Worm (Caenorhabditis elegans) whole organism, late embryonic: ENCODE data around the gene pap-2.
A peak's percentile ranks its signal among the peaks of the same experiment; 100 is the strongest.

Experiments used
- C08G9.2 ChIP-seq: sonication (generic microtip); optimal IDR thresholded peaks from 2 replicates; lab custom pipeline; 2016; ENCODE audit warnings: mild to moderate bottlenecking, missing genetic modification characterization, moderate library complexity, missing compliant biosample characterization
- C38D4.7 ChIP-seq: fragments of 200-800 bp; sonication (Bioruptor generic); optimal IDR thresholded peaks from 2 replicates; lab custom pipeline; 2018; ENCODE audit warnings: mild to moderate bottlenecking, missing genetic modification characterization, moderate library complexity, missing compliant biosample characterization
- F13H6.1 ChIP-seq: sonication (generic microtip); optimal IDR thresholded peaks from 2 replicates; lab custom pipeline; 2016; ENCODE audit warnings: missing genetic modification characterization, missing compliant biosample characterization
- K02D7.2 ChIP-seq: sonication (generic microtip); optimal IDR thresholded peaks from 2 replicates; lab custom pipeline; 2017; ENCODE audit warnings: mild to moderate bottlenecking, missing genetic modification characterization, missing compliant biosample characterization
- K09A11.1 ChIP-seq: sonication (generic microtip); optimal IDR thresholded peaks from 2 replicates; lab custom pipeline; 2017; ENCODE audit warnings: antibody characterized with exemption, mild to moderate bottlenecking, missing genetic modification characterization, missing compliant biosample characterization; ENCODE audit not compliant: insufficient read depth
- T23F11.4 ChIP-seq: fragments of 200-800 bp; sonication (Bioruptor generic); optimal IDR thresholded peaks from 2 replicates; lab custom pipeline; 2018; ENCODE audit warnings: mild to moderate bottlenecking, missing genetic modification characterization, missing compliant biosample characterization
- ama-1 ChIP-seq: fragments of 150-350 bp; optimal IDR thresholded peaks from 2 replicates; lab custom pipeline; 2014
- ceh-14 ChIP-seq: sonication (generic microtip); optimal IDR thresholded peaks from 2 replicates; lab custom pipeline; 2016; ENCODE audit warnings: missing genotype, missing genetic modification characterization, missing compliant biosample characterization
- ceh-18 ChIP-seq: sonication (generic microtip); optimal IDR thresholded peaks from 2 replicates; lab custom pipeline; 2016; ENCODE audit warnings: missing genetic modification characterization, missing compliant biosample characterization
- ceh-19 ChIP-seq: fragments of 200-800 bp; sonication (Bioruptor generic); optimal IDR thresholded peaks from 2 replicates; lab custom pipeline; 2018; ENCODE audit warnings: mild to moderate bottlenecking, missing genetic modification characterization, missing compliant biosample characterization
- ceh-2 ChIP-seq: sonication (generic microtip); optimal IDR thresholded peaks from 2 replicates; lab custom pipeline; 2016; ENCODE audit warnings: missing genotype, missing genetic modification characterization, missing compliant biosample characterization
- ceh-22 ChIP-seq: sonication (generic microtip); optimal IDR thresholded peaks from 2 replicates; lab custom pipeline; 2017; ENCODE audit warnings: missing biosample characterization, missing genetic modification characterization
- ceh-30 ChIP-seq: fragments of 150-350 bp; optimal IDR thresholded peaks from 2 replicates; lab custom pipeline; 2014; ENCODE audit warnings: missing biosample characterization, missing genetic modification characterization
- ceh-45 ChIP-seq: fragments of 200-800 bp; sonication (Bioruptor generic); IDR thresholded peaks from 2 replicates; pipeline ENCODE4 v1.3.6; 2022; ENCODE audit warnings: missing genetic modification reagents, missing genetic modification characterization, missing compliant biosample characterization
- ceh-48 ChIP-seq: sonication (generic microtip); optimal IDR thresholded peaks from 2 replicates; lab custom pipeline; 2016; ENCODE audit warnings: missing genetic modification characterization, inconsistent platforms, missing compliant biosample characterization
- ceh-6 ChIP-seq: fragments of 200-800 bp; sonication (Bioruptor generic); optimal IDR thresholded peaks from 2 replicates; lab custom pipeline; 2018; ENCODE audit warnings: mild to moderate bottlenecking, missing genetic modification characterization, missing compliant biosample characterization
- che-1 ChIP-seq: sonication (generic microtip); optimal IDR thresholded peaks from 2 replicates; lab custom pipeline; 2016; ENCODE audit warnings: mild to moderate bottlenecking, missing genetic modification characterization, missing compliant biosample characterization
- dmd-4 ChIP-seq: sonication (generic microtip); optimal IDR thresholded peaks from 2 replicates; lab custom pipeline; 2016; ENCODE audit warnings: borderline replicate concordance, missing genetic modification characterization, missing compliant biosample characterization
- dve-1 ChIP-seq: sonication (generic microtip); optimal IDR thresholded peaks from 2 replicates; lab custom pipeline; 2017; ENCODE audit warnings: antibody characterized with exemption, mild to moderate bottlenecking, missing genetic modification characterization, missing compliant biosample characterization
- ets-4 ChIP-seq: sonication (generic microtip); optimal IDR thresholded peaks from 2 replicates; lab custom pipeline; 2016; ENCODE audit warnings: missing genetic modification characterization, missing compliant biosample characterization
- eyg-1 ChIP-seq: sonication (generic microtip); optimal IDR thresholded peaks from 2 replicates; lab custom pipeline; 2016; ENCODE audit warnings: missing genotype, missing genetic modification characterization, missing compliant biosample characterization
- fax-1 ChIP-seq: sonication (generic microtip); optimal IDR thresholded peaks from 2 replicates; lab custom pipeline; 2016; ENCODE audit warnings: missing genotype, missing genetic modification characterization, missing compliant biosample characterization
- fkh-6 ChIP-seq: sonication (generic microtip); optimal IDR thresholded peaks from 2 replicates; lab custom pipeline; 2016; ENCODE audit warnings: missing genetic modification characterization, missing compliant biosample characterization
- hlh-13 ChIP-seq: fragments of 200-800 bp; sonication (Bioruptor generic); optimal IDR thresholded peaks from 2 replicates; lab custom pipeline; 2018; ENCODE audit warnings: mild to moderate bottlenecking, missing genetic modification characterization, missing compliant biosample characterization
- hlh-30 ChIP-seq: sonication (generic microtip); optimal IDR thresholded peaks from 2 replicates; lab custom pipeline; 2017; ENCODE audit warnings: antibody characterized with exemption, missing genetic modification characterization, missing compliant biosample characterization; ENCODE audit not compliant: insufficient read depth
- hlh-8 ChIP-seq: sonication (generic microtip); optimal IDR thresholded peaks from 2 replicates; lab custom pipeline; 2016; ENCODE audit warnings: missing genotype, missing genetic modification characterization, missing compliant biosample characterization
- lim-6 ChIP-seq: sonication (generic microtip); optimal IDR thresholded peaks from 2 replicates; lab custom pipeline; 2016; ENCODE audit warnings: missing genetic modification characterization, missing compliant biosample characterization
- nhr-11 ChIP-seq: fragments of 150-350 bp; optimal IDR thresholded peaks from 2 replicates; lab custom pipeline; 2014; ENCODE audit warnings: missing biosample characterization, missing genetic modification characterization
- nhr-232 ChIP-seq: sonication (generic microtip); optimal IDR thresholded peaks from 2 replicates; lab custom pipeline; 2016; ENCODE audit warnings: missing genetic modification characterization, missing compliant biosample characterization
- odd-2 ChIP-seq: sonication (generic microtip); optimal IDR thresholded peaks from 2 replicates; lab custom pipeline; 2017; ENCODE audit warnings: antibody characterized with exemption, mild to moderate bottlenecking, missing genetic modification characterization, missing compliant biosample characterization
- pag-3 ChIP-seq: sonication (generic microtip); optimal IDR thresholded peaks from 2 replicates; lab custom pipeline; 2016; ENCODE audit warnings: missing compliant biosample characterization, missing genetic modification characterization, borderline replicate concordance
- pat-9 ChIP-seq: fragments of 200-800 bp; sonication (Bioruptor generic); optimal IDR thresholded peaks from 2 replicates; lab custom pipeline; 2018; ENCODE audit warnings: mild to moderate bottlenecking, missing genetic modification characterization, moderate library complexity, missing compliant biosample characterization
- pax-1 ChIP-seq: fragments of 150-350 bp; optimal IDR thresholded peaks from 2 replicates; lab custom pipeline; 2014; ENCODE audit warnings: missing biosample characterization, missing genetic modification characterization
- pha-2 ChIP-seq: sonication (generic microtip); optimal IDR thresholded peaks from 2 replicates; lab custom pipeline; 2017; ENCODE audit warnings: mild to moderate bottlenecking, missing genetic modification characterization, missing compliant biosample characterization
- pha-4 ChIP-seq: fragments of 150-350 bp; optimal IDR thresholded peaks from 2 replicates; lab custom pipeline; 2018; ENCODE audit warnings: missing biosample characterization, missing genetic modification reagents, missing genetic modification characterization
- ref-2 ChIP-seq: sonication (generic microtip); optimal IDR thresholded peaks from 2 replicates; lab custom pipeline; 2016; ENCODE audit warnings: missing genetic modification characterization, missing compliant biosample characterization
- sdc-2 ChIP-seq: sonication (generic microtip); optimal IDR thresholded peaks from 2 replicates; lab custom pipeline; 2016; ENCODE audit warnings: missing genotype, missing genetic modification characterization, missing compliant biosample characterization
- sox-4 ChIP-seq: sonication (generic microtip); optimal IDR thresholded peaks from 2 replicates; lab custom pipeline; 2017; ENCODE audit warnings: mild to moderate bottlenecking, missing genetic modification characterization, inconsistent platforms, missing compliant biosample characterization
- syd-9 ChIP-seq: sonication (generic microtip); optimal IDR thresholded peaks from 2 replicates; lab custom pipeline; 2016; ENCODE audit warnings: mild to moderate bottlenecking, missing genetic modification characterization, moderate library complexity, missing compliant biosample characterization
- tbx-2 ChIP-seq: sonication (generic microtip); optimal IDR thresholded peaks from 2 replicates; lab custom pipeline; 2016; ENCODE audit warnings: missing genetic modification characterization, missing compliant biosample characterization
- tbx-7 ChIP-seq: sonication (generic microtip); optimal IDR thresholded peaks from 2 replicates; lab custom pipeline; 2016; ENCODE audit warnings: missing genotype, missing genetic modification characterization, missing compliant biosample characterization
- unc-42 ChIP-seq: sonication (generic microtip); optimal IDR thresholded peaks from 2 replicates; lab custom pipeline; 2016; ENCODE audit warnings: missing genotype, missing genetic modification characterization, missing compliant biosample characterization
- unc-55 ChIP-seq: sonication (generic microtip); optimal IDR thresholded peaks from 2 replicates; lab custom pipeline; 2017; ENCODE audit warnings: missing biosample characterization, missing genetic modification reagents, missing genetic modification characterization
- unc-86 ChIP-seq: sonication (generic microtip); optimal IDR thresholded peaks from 2 replicates; lab custom pipeline; 2016; ENCODE audit warnings: missing genetic modification characterization, missing compliant biosample characterization

pap-2 gene

DNA sequence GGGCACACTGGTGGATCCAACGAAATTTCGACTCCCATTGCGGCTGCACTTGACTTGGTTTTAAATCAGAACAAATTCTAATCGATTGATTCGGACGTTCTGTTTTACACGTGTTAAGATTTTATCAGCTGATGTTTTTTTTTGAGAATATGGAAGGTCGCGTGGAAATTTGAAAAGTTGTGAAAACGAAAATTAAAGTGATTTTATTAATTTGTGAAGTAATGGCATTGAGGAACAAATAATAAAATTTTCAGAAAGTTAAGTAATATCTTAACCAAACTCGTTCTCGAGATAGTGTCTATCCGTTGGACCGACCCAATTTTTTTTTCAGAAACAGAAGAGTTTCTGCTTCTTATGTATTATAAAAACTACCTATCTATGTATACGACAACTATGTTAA, 42.5 kb upstream of the pap-2 start, which contains the start of gene ZK1307.4:
Gene ZK1307.4 (minus strand): TSS at position 101 of the 400 bp plus-strand sequence.
- TF ChIP-seq F13H6.1 (tag; lab: Kevin White, UChicago) (no peak), pha-4 (tag; lab: Kevin White, UChicago) (no peak), T23F11.4 (GFP tag; lab: Kevin White, UChicago) (no peak), tbx-7 (tag; lab: Kevin White, UChicago) (no peak), eyg-1 (tag; lab: Kevin White, UChicago) (no peak), C38D4.7 (GFP tag; lab: Kevin White, UChicago) (no peak), ets-4 (tag; lab: Kevin White, UChicago) (no peak), syd-9 (tag; lab: Kevin White, UChicago) (no peak), hlh-13 (GFP tag; lab: Kevin White, UChicago) (no peak)

DNA sequence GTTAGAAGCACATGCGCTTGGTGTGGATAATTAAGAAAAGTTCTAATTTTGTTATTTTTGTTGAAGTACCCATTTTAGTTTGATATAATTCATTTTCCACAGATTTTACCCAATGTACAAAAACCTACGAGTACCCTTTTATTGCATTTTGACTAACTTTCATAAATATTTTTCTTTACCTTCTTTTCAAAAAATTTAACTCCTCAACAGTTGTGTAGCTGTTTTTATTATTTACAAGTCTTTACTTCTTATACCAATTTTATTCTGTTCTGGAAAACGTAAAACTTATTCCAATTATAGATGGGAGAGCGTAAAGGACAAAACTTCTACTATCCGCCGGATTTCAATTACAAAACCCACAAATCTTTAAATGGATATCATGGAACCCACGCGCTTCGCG, 40.0 kb upstream of the pap-2 start, which contains the start of gene ZK1307.9:
Gene ZK1307.9 (plus strand): TSS at position 301 of the 400 bp plus-strand sequence.
- TF ChIP-seq che-1 (no peak), ceh-18 (no peak)

DNA sequence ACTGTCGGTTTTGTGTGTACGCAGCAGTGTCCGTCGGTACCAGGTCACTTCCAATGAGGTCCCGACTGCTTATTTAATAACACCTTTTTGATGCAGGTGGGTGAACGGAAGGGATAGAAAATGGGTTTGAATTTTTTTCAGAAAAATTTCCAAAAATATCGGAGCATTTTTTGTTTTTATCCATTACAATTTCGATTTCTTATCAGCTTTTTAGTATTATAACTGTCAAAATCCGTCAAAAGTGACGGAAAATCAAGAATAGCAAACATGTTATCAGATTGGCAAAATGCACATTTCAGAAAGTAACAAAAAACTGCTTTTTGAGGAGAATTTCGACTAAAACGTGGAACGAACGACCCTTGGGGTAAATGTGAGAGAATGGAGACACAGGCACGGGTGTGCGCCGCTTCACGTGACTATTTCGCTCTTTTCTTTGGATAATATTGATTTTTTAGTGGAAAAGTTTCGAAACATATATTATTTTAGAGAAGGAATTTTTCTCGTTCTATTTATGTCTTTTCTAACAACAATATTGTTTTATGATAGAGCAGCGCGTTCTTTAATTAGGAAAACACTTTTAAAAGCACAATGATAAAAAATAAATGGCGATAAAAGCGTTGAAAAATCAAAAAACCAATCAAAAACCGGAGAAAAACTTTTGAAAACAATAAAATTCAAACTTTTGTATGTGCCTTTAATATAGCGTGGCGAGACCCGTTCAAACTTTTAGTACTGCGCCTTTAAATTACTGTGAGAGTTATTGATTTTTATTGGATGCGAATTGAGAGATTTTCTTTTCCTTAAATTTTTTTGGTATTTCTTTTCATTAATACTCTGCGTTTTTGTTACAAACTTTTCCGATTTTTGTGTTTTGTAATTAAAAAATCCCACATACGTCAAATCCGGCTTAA, 38.0 kb upstream of the pap-2 start, which contains the start of gene sqv-8:
Gene sqv-8 (plus strand): TSS at position 51 of the 911 bp plus-strand sequence.
- TF ChIP-seq ceh-48: peak; percentile 46
- no peak for TF ChIP-seq pax-1
- peak; percentile 87 for TF ChIP-seq hlh-30 (tag; lab: Kevin White, UChicago)

DNA sequence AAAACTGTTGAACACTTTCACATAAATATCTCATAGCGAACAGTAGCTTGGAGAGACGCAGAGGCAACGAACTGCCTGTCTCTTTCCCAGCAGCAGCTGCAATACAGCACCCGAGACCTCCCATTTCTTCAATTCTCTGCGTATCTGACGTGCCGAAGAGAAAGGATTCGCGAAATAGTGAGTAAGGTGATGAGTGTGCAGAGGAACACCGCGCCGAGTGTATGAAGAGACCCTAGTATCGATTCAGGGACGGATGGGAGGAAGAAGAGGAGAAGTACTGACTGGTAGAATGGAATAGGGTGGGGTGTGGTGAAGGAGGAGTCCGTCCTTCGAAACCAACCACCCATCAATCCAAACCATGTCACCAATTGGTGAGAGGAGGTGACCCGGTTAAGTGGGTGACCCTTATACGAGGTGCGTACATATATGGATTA, 36.9 kb upstream of the pap-2 start:
- TF ChIP-seq tbx-2 (tag; lab: Kevin White, UChicago) (peak; percentile 66), ceh-45 (GFP tag; lab: Robert Waterston, UW) (no peak), ceh-2 (peak; percentile 45), odd-2 (no peak), ceh-22 (tag; lab: Kevin White, UChicago) (no peak), unc-86 (tag; lab: Kevin White, UChicago) (no peak), ref-2 (tag; lab: Kevin White, UChicago) (peak; percentile 72), pax-1 (no peak), nhr-11 (tag; lab: Kevin White, UChicago) (no peak), K09A11.1 (tag; lab: Kevin White, UChicago) (peak; percentile 31), dmd-4 (tag; lab: Kevin White, UChicago) (peak; percentile 58), sox-4 (tag; lab: Kevin White, UChicago) (no peak), pha-2 (tag; lab: Kevin White, UChicago) (peak; percentile 3), ceh-30 (tag; lab: Kevin White, UChicago) (peak; percentile 58), pag-3 (no peak), T23F11.4 (GFP tag; lab: Kevin White, UChicago) (no peak), eyg-1 (tag; lab: Kevin White, UChicago) (no peak), fkh-6 (no peak), unc-55 (peak; percentile 77), ceh-14 (tag; lab: Kevin White, UChicago) (peak; percentile 47), lim-6 (tag; lab: Kevin White, UChicago) (no peak), sdc-2 (tag; lab: Kevin White, UChicago) (peak; percentile 13), F13H6.1 (tag; lab: Kevin White, UChicago) (no peak), ceh-19 (GFP tag; lab: Kevin White, UChicago) (no peak), pha-4 (tag; lab: Kevin White, UChicago) (no peak), fax-1 (no peak), pat-9 (no peak), K02D7.2 (no peak), unc-42 (tag; lab: Kevin White, UChicago) (peak; percentile 19), C08G9.2 (peak; percentile 47), nhr-232 (tag; lab: Kevin White, UChicago) (no peak), ceh-6 (peak; percentile 37), hlh-8 (tag; lab: Kevin White, UChicago) (no peak), ama-1 (lab: Kevin White, UChicago) (no peak), dve-1 (tag; lab: Kevin White, UChicago) (peak; percentile 32)
